Worm (Caenorhabditis elegans): ENCODE results near the gene ril-1.

The ril-1 gene

ce11 chrV:14539355-14539754 is 15.4 kb upstream of the ril-1 start:
- TF ChIP-seq unc-130 (GFP tag; optimal IDR thresholded peaks at IDR 0.05) (no peak), dpff-1 (tag; optimal IDR thresholded peaks at IDR 0.05) (no peak), tbp1 (GFP tag; optimal IDR thresholded peaks at IDR 0.05) (no peak)

DNA sequence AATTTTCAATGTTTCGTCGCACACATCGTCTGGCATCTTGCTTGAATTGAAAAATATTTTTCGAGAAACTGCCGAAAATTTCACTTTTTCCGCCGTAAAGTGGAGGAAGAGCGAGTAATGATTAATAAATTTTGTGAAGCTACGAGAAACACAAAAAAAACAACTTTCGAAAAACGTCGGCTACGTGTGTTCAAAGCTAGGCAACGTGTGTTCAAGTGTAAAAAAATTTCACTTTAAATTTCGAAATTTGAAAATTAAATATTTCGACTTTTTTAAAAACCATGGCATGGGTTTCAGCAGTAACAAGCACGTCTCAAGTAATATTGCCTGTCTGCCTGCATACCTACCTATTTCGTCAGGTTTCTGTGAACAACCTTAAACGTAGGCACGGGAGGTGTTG is 12.3 kb upstream of the ril-1 start, which contains the start of gene tag-191:
TSS of gene tag-191 (minus strand) at position 101 of the 400 bp plus-strand sequence.
- TF ChIP-seq ztf-28 (GFP tag; IDR thresholded peaks at IDR 0.05) = no peak
- TF ChIP-seq F37B4.10 (GFP tag; IDR thresholded peaks at IDR 0.05) = no peak
- TF ChIP-seq Y79H2A.3 (GFP tag; conservative IDR thresholded peaks at IDR 0.05) = no peak
- no peak for TF ChIP-seq attf-5 (GFP tag; optimal IDR thresholded peaks at IDR 0.05)
- TF ChIP-seq nfya-1 (tag; optimal IDR thresholded peaks at IDR 0.05; ENCODE audit: borderline replicate concordance, insufficient read depth) = no peak
- no peak for TF ChIP-seq madf-8 (GFP tag; conservative IDR thresholded peaks at IDR 0.05)

DNA sequence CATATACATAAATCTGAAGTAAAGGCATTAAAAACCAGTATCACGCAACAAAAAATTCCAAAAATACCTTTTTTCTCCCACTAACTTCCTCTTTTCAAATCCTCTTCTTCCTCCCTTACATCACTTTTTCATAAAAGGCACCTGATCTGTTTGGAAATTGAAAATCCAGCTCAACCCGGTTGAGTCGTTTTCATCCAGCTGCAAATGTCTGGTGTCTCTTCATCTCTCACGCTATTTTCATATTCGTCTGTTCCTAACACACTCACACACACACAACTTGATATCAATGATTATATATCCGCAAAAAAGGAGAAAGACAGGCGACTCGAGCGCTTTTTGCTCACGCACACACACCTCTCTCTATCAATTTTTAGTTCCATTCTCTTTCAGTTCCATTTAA is 8.4 kb upstream of the ril-1 start:
- 0 out of 2 replicates have a peak, but pooled peaks have one; percentile 24 for TF ChIP-seq hmg-1.2 (GFP tag; IDR thresholded peaks at IDR 0.05)
- TF ChIP-seq Y53F4B.3 (GFP tag; IDR thresholded peaks at IDR 0.05) = no peak
- no peak for TF ChIP-seq rec-8 (tag; optimal IDR thresholded peaks at IDR 0.05)

ce11 chrV:14530813-14531212 is 6.9 kb upstream of the ril-1 start, which contains the start of gene kcnl-4:
Gene kcnl-4 (plus strand): TSS chrV:14531113.
- TF ChIP-seq zfh-2 (GFP tag; conservative IDR thresholded peaks at IDR 0.05) (no peak), efl-1 (GFP tag; optimal IDR thresholded peaks at IDR 0.05) (no peak), ztf-18 (tag; optimal IDR thresholded peaks at IDR 0.05) (no peak), F37B4.10 (GFP tag; IDR thresholded peaks at IDR 0.05) (no peak), madf-3 (GFP tag; IDR thresholded peaks at IDR 0.05) (no peak), madf-10 (tag; optimal IDR thresholded peaks at IDR 0.05) (no peak)

DNA sequence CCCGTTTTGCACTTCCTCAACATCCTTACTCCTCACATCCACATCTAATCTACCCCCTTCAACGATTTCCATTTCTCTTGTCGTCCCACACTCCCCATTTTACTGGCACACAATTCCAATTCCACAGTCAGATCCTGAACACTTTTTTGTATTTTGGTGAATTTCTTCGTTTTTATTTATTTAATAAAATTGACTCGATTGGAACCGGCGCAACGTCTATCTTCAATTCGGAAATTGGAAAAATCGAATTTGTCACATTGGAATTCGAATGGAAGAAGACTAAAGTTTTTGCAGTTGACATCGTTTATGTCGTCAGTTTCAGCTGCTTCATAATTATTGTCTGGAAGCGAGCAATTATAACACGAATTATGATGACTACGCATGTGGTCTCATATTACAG is 3.3 kb upstream of the ril-1 start:
- no peak for TF ChIP-seq bed-2 (GFP tag; IDR thresholded peaks at IDR 0.05)
- no peak for TF ChIP-seq lin-35 (GFP tag; optimal IDR thresholded peaks at IDR 0.05)
- no peak for TF ChIP-seq hlh-26 (GFP tag; conservative IDR thresholded peaks at IDR 0.05)
- no peak for TF ChIP-seq egl-44 (GFP tag; IDR thresholded peaks at IDR 0.05)

ce11 chrV:14525089-14525488 is 1.2 kb upstream of the ril-1 start, which contains the start of gene hda-1:
Gene hda-1 (plus strand): TSS chrV:14525389.
- no peak for TF ChIP-seq lsl-1 (GFP tag; optimal IDR thresholded peaks at IDR 0.05)
- TF ChIP-seq gei-17 (GFP tag; optimal IDR thresholded peaks at IDR 0.05) = no peak
- no peak for TF ChIP-seq Y95B8A.8 (GFP tag; IDR thresholded peaks at IDR 0.05)
- TF ChIP-seq B0019.2 (GFP tag; conservative IDR thresholded peaks at IDR 0.05) = no peak
- TF ChIP-seq hmg-20 (GFP tag; IDR thresholded peaks at IDR 0.05) = no peak
- no peak for TF ChIP-seq ceh-100 (GFP tag; IDR thresholded peaks at IDR 0.05)
- no peak for TF ChIP-seq ZK185.1 (tag; optimal IDR thresholded peaks at IDR 0.05; ENCODE audit: poor library complexity, severe bottlenecking)
- no peak for TF ChIP-seq zim-3 (tag; optimal IDR thresholded peaks at IDR 0.05)
- TF ChIP-seq sptf-2 (GFP tag; optimal IDR thresholded peaks at IDR 0.05) = no peak

All from whole organism, young adult.